Worm (Caenorhabditis elegans): Measurements from ENCODE around the gene catp-3.

ce11 chrV:8102960-8103359, 27.1 kb downstream of the catp-3 start, which contains the start of gene str-90:
- no peak for TF ChIP-seq nhr-76 (tag; optimal IDR thresholded peaks at IDR 0.05)
- TF ChIP-seq unc-62 (GFP tag; optimal IDR thresholded peaks at IDR 0.05) = no peak
- no peak for TF ChIP-seq nhr-19 (GFP tag; conservative IDR thresholded peaks at IDR 0.05)
- no peak for TF ChIP-seq elt-3 (tag; optimal IDR thresholded peaks at IDR 0.05)
- TF ChIP-seq pag-3 (tag; optimal IDR thresholded peaks at IDR 0.05; ENCODE audit: borderline replicate concordance, insufficient read depth) = no peak
- TF ChIP-seq lin-39 (tag; optimal IDR thresholded peaks at IDR 0.05) = no peak
- TF ChIP-seq lir-3 (tag; optimal IDR thresholded peaks at IDR 0.05; ENCODE audit: poor library complexity) = no peak
- no peak for TF ChIP-seq sptf-1 (tag; optimal IDR thresholded peaks at IDR 0.05)
